Worm (Caenorhabditis elegans) whole organism, mixed stage, embryonic: ENCODE measurements around the gene egl-27.

Source experiments
- M03D4.4 ChIP-seq: sonication (generic microtip); optimal IDR thresholded peaks from 2 replicates; lab custom pipeline; 2017; ENCODE audit warnings: mild to moderate bottlenecking, missing genetic modification characterization, missing compliant biosample characterization
- blmp-1 ChIP-seq: fragments of 150-350 bp; optimal IDR thresholded peaks from 2 replicates; lab custom pipeline; 2014; ENCODE audit warnings: missing biosample characterization, missing genetic modification characterization
- ceh-39 ChIP-seq: fragments of 150-350 bp; optimal IDR thresholded peaks from 2 replicates; lab custom pipeline; 2014; ENCODE audit warnings: missing biosample characterization, missing genetic modification characterization
- ceh-43 ChIP-seq: fragments of 200-800 bp; sonication (Bioruptor generic); optimal IDR thresholded peaks from 2 replicates; lab custom pipeline; 2018; ENCODE audit warnings: mild to moderate bottlenecking, missing genetic modification characterization, moderate library complexity, missing compliant biosample characterization
- ceh-83 ChIP-seq: fragments of 200-800 bp; sonication (Bioruptor generic); optimal IDR thresholded peaks from 2 replicates; lab custom pipeline; 2018; ENCODE audit warnings: mild to moderate bottlenecking, missing genetic modification characterization, missing compliant biosample characterization
- ces-1 ChIP-seq: fragments of 150-350 bp; optimal IDR thresholded peaks from 2 replicates; lab custom pipeline; 2014; ENCODE audit warnings: missing biosample characterization, missing genetic modification reagents, missing genetic modification characterization
- cnd-1 ChIP-seq: fragments of 200-800 bp; sonication (Bioruptor generic); optimal IDR thresholded peaks from 2 replicates; lab custom pipeline; 2018; ENCODE audit warnings: mild to moderate bottlenecking, missing genetic modification characterization, missing compliant biosample characterization
- drap-1 ChIP-seq: fragments of 200-800 bp; sonication (Bioruptor generic); optimal IDR thresholded peaks from 3 replicates; lab custom pipeline; 2018; ENCODE audit warnings: mild to moderate bottlenecking, missing genetic modification characterization, missing compliant biosample characterization
- flh-1 ChIP-seq: fragments of 200-800 bp; sonication (Bioruptor generic); optimal IDR thresholded peaks from 2 replicates; lab custom pipeline; 2018; ENCODE audit warnings: mild to moderate bottlenecking, missing genetic modification characterization, moderate library complexity, missing compliant biosample characterization
- ham-2 ChIP-seq: fragments of 200-800 bp; sonication (Bioruptor generic); optimal IDR thresholded peaks from 2 replicates; lab custom pipeline; 2018; ENCODE audit warnings: mild to moderate bottlenecking, missing genetic modification characterization, missing compliant biosample characterization
- hlh-1 ChIP-seq: fragments of 150-350 bp; optimal IDR thresholded peaks from 2 replicates; lab custom pipeline; 2014; ENCODE audit warnings: missing biosample characterization, missing genetic modification reagents, missing genetic modification characterization
- lin-13 ChIP-seq: fragments of 150-350 bp; optimal IDR thresholded peaks from 2 replicates; lab custom pipeline; 2014; ENCODE audit warnings: missing biosample characterization, missing genetic modification characterization
- lin-32 ChIP-seq: fragments of 200-800 bp; sonication (Bioruptor generic); optimal IDR thresholded peaks from 2 replicates; lab custom pipeline; 2018; ENCODE audit warnings: mild to moderate bottlenecking, missing genetic modification characterization, missing compliant biosample characterization
- lsy-2 ChIP-seq: fragments of 150-350 bp; optimal IDR thresholded peaks from 2 replicates; lab custom pipeline; 2014; ENCODE audit warnings: missing biosample characterization, missing genetic modification characterization
- mep-1 ChIP-seq: fragments of 150-350 bp; optimal IDR thresholded peaks from 2 replicates; lab custom pipeline; 2017; ENCODE audit warnings: missing biosample characterization, missing genetic modification reagents, missing genetic modification characterization, inconsistent platforms
- mls-2 ChIP-seq: sonication (generic microtip); optimal IDR thresholded peaks from 2 replicates; lab custom pipeline; 2016; ENCODE audit warnings: mild to moderate bottlenecking, missing genetic modification characterization, moderate library complexity, missing compliant biosample characterization
- nhr-12 ChIP-seq: fragments of 150-350 bp; optimal IDR thresholded peaks from 2 replicates; lab custom pipeline; 2014; ENCODE audit warnings: missing biosample characterization, missing genetic modification characterization
- nhr-2 ChIP-seq: fragments of 150-350 bp; optimal IDR thresholded peaks from 2 replicates; lab custom pipeline; 2014; ENCODE audit warnings: missing biosample characterization, missing genetic modification characterization
- nhr-28 ChIP-seq: fragments of 150-350 bp; optimal IDR thresholded peaks from 2 replicates; lab custom pipeline; 2014; ENCODE audit warnings: missing biosample characterization, missing genetic modification characterization
- pha-4 ChIP-seq: fragments of 150-350 bp; optimal IDR thresholded peaks from 2 replicates; lab custom pipeline; 2018; ENCODE audit warnings: missing biosample characterization, missing genetic modification reagents, missing genetic modification characterization
- sem-2 ChIP-seq: fragments of 200-800 bp; sonication (Bioruptor generic); optimal IDR thresholded peaks from 2 replicates; lab custom pipeline; 2018; ENCODE audit warnings: mild to moderate bottlenecking, missing genetic modification characterization, missing compliant biosample characterization
- snpc-4 ChIP-seq: fragments of 150-350 bp; optimal IDR thresholded peaks from 2 replicates; lab custom pipeline; 2014; ENCODE audit warnings: missing biosample characterization, missing genetic modification characterization
- sptf-1 ChIP-seq: sonication (generic microtip); optimal IDR thresholded peaks from 2 replicates; lab custom pipeline; 2017; ENCODE audit warnings: mild to moderate bottlenecking, missing genetic modification characterization, moderate library complexity, missing compliant biosample characterization
- tbx-8 ChIP-seq: fragments of 200-800 bp; sonication (Bioruptor generic); optimal IDR thresholded peaks from 2 replicates; lab custom pipeline; 2018; ENCODE audit warnings: mild to moderate bottlenecking, missing genetic modification characterization, moderate library complexity, missing compliant biosample characterization
- unc-120 ChIP-seq: sonication (generic microtip); optimal IDR thresholded peaks from 2 replicates; lab custom pipeline; 2017; ENCODE audit warnings: missing genetic modification characterization, missing compliant biosample characterization; ENCODE audit not compliant: poor library complexity, severe bottlenecking
- unc-39 ChIP-seq: fragments of 150-350 bp; optimal IDR thresholded peaks from 2 replicates; lab custom pipeline; 2014; ENCODE audit warnings: missing biosample characterization, missing genetic modification characterization
- unc-62 ChIP-seq: fragments of 150-350 bp; optimal IDR thresholded peaks from 2 replicates; lab custom pipeline; 2014; ENCODE audit warnings: missing biosample characterization, missing genetic modification reagents, missing genetic modification characterization
- zip-8 ChIP-seq: fragments of 150-350 bp; optimal IDR thresholded peaks from 2 replicates; lab custom pipeline; 2014; ENCODE audit warnings: missing biosample characterization, missing genetic modification characterization
- ztf-11 ChIP-seq: fragments of 150-350 bp; optimal IDR thresholded peaks from 2 replicates; lab custom pipeline; 2014; ENCODE audit warnings: missing biosample characterization, missing genetic modification characterization

The egl-27 gene

ce11 chrII:6833781-6834339 is 948 bp upstream of the egl-27 start:
- TF ChIP-seq cnd-1 (tag; lab: Kevin White, UChicago), result peak; percentile 12
- no peak for TF ChIP-seq pha-4 (tag; lab: Kevin White, UChicago)
- TF ChIP-seq ceh-83 (GFP tag; lab: Kevin White, UChicago), result no peak
- peak; percentile 38 for TF ChIP-seq drap-1
- peak; percentile 35 for TF ChIP-seq mls-2

- TF ChIP-seq lin-32 (no peak), flh-1 (GFP tag; lab: Kevin White, UChicago) (no peak), ceh-39 (tag; lab: Kevin White, UChicago) (peak; percentile 24), nhr-2 (tag; lab: Kevin White, UChicago) (peak; percentile 40), ceh-83 (GFP tag; lab: Kevin White, UChicago) (peak; percentile 35), unc-120 (tag; lab: Kevin White, UChicago) (no peak), unc-62 (peak; percentile 91), pha-4 (tag; lab: Kevin White, UChicago) (no peak), ces-1 (GFP tag; lab: Kevin White, UChicago) (peak; percentile 97)
- TF ChIP-seq, all 35 proteins: peak for 5
These were observed 692 bp downstream of the egl-27 start for ce11 chrII:6835500-6835899.

DNA sequence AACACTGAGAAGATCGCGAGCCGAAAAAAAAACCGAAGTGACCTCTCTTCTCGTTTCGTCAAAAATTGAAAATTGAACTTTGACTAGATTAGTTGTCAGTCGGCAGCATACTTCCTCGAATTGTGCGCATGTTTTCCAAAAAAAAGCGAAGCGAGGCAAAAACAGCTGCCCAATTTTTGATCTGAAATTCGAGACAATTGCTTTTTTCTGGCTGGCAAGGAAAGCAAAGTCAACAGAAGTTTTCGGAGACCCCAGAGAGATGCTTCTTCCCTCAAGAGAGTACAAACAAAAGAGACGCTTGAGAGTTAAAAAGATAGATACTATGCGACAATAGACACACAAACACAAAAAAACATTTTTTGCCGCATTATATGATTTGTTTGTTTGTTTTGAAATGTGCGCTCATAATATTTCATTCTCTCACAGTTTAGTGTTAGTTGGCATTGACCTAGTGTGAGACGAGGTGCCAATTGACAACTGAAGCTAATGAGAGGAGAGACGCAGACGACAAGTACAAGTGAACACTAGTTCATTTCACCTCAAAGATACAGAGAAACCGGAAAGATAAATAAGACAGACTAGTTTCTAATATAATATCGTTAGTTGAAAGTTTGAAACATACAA is 1.3 kb downstream of the egl-27 start:
- TF ChIP-seq nhr-12 (tag; lab: Kevin White, UChicago) (no peak), flh-1 (GFP tag; lab: Kevin White, UChicago) (no peak), lin-13 (tag; lab: Kevin White, UChicago) (no peak), lin-32 (no peak), ces-1 (GFP tag; lab: Kevin White, UChicago) (peak; percentile 43), sptf-1 (tag; lab: Kevin White, UChicago) (no peak), ztf-11 (no peak), M03D4.4 (tag; lab: Kevin White, UChicago) (no peak), tbx-8 (GFP tag; lab: Kevin White, UChicago) (no peak), pha-4 (tag; lab: Kevin White, UChicago) (peak; percentile 27), ceh-39 (tag; lab: Kevin White, UChicago) (no peak), hlh-1 (tag; lab: Kevin White, UChicago) (peak; percentile 33), lsy-2 (tag; lab: Kevin White, UChicago) (peak; percentile 9), nhr-28 (tag; lab: Kevin White, UChicago) (no peak), unc-39 (tag; lab: Kevin White, UChicago) (no peak), unc-62 (peak; percentile 55), ceh-83 (GFP tag; lab: Kevin White, UChicago) (no peak)

ce11 chrII:6836762-6837566 is 2.2 kb downstream of the egl-27 start:
- TF ChIP-seq nhr-28 (tag; lab: Kevin White, UChicago) (no peak), blmp-1 (tag; lab: Kevin White, UChicago) (peak; percentile 9), pha-4 (tag; lab: Kevin White, UChicago) (peak; percentile 61), lin-32 (peak; percentile 2), mls-2 (no peak), unc-39 (tag; lab: Kevin White, UChicago) (no peak)

ce11 chrII:6838270-6838878 is 3.6 kb downstream of the egl-27 start:
- TF ChIP-seq unc-62 (peak; percentile 80), ces-1 (GFP tag; lab: Kevin White, UChicago) (peak; percentile 91), nhr-2 (tag; lab: Kevin White, UChicago) (no peak), hlh-1 (tag; lab: Kevin White, UChicago) (no peak), mep-1 (tag; lab: Kevin White, UChicago) (no peak), snpc-4 (no peak), pha-4 (tag; lab: Kevin White, UChicago) (no peak), ceh-43 (peak; percentile 82), ham-2 (GFP tag; lab: Kevin White, UChicago) (peak; percentile 48), mls-2 (peak; percentile 50), unc-120 (tag; lab: Kevin White, UChicago) (peak; percentile 44), sem-2 (GFP tag; lab: Kevin White, UChicago) (no peak), lin-32 (no peak), zip-8 (no peak), flh-1 (GFP tag; lab: Kevin White, UChicago) (no peak)
